Fruit fly (Drosophila melanogaster) Kc167 (cell line): Measurements from ENCODE around the gene CG43673.

Source experiments
- Sin3A ChIP-seq: fragments of >200 bp; optimal IDR thresholded peaks from 2 replicates; lab custom pipeline; 2018; ENCODE audit warnings: missing external identifiers
- ttk ChIP-seq: sonication (Bioruptor generic); optimal IDR thresholded peaks from 2 replicates; lab custom pipeline; 2017; ENCODE audit warnings: missing external identifiers

dm6 chrX:15746682-15747196 lies 32.2 kb upstream of the CG43673 start:
- TF ChIP-seq Sin3A (lab: Kevin White, UChicago) (no peak), ttk (lab: Kevin White, UChicago) (no peak)
